Worm (Caenorhabditis elegans) whole organism, L4/young adult: ENCODE measurements around the gene sre-24.

Experiments used
- W03F9.2 ChIP-seq: fragments of 150-350 bp; optimal IDR thresholded peaks from 2 replicates; lab custom pipeline; 2014; ENCODE audit warnings: missing biosample characterization, missing genetic modification characterization
- him-1 ChIP-seq: sonication (generic microtip); optimal IDR thresholded peaks from 2 replicates; lab custom pipeline; 2016; ENCODE audit warnings: missing genotype, missing genetic modification reagents, missing genetic modification characterization, missing compliant biosample characterization

DNA sequence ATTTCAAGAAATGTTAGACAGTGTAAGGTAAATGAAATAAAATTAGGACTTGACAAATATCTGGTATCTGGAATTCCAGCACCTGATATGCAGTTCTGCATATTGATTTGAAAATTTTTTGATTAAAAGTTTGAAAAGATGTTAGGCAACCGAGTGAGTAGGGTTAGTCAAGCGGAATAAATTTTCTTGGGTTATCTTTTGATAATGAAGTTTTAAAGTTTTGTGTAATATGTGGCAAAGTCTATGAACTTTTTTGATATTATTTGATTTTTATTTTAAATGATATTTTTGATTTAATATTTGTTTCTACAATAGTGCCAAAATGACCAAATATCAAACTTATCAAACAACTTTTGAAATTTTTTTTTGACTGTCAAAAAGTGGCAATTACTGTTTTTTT is 15.0 kb upstream of the sre-24 start, which contains the start of gene srh-241:
- TF ChIP-seq W03F9.2 (tag; lab: Kevin White, UChicago) (no peak), him-1 (tag; lab: Kevin White, UChicago) (no peak)
